Fruit fly (Drosophila melanogaster) whole organism, embryonic: ENCODE data around the gene CG9839.

Source experiments
- B-H1 ChIP-seq: fragments of 200-800 bp; sonication (Bioruptor generic); IDR thresholded peaks from 3 replicates; pipeline ENCODE4 v1.3.6; 2022; ENCODE audit warnings: missing biosample characterization, missing genetic modification characterization
- Bgb ChIP-seq: fragments of 200-800 bp; sonication (Bioruptor generic); IDR thresholded peaks from 2 replicates; pipeline ENCODE4 v1.3.6; 2022; ENCODE audit warnings: missing biosample characterization, missing genetic modification characterization; ENCODE audit not compliant: partially characterized antibody
- CG10431 ChIP-seq: fragments of 200-800 bp; sonication (Bioruptor generic); optimal IDR thresholded peaks from 3 replicates; lab custom pipeline; 2018; ENCODE audit warnings: missing biosample characterization, mild to moderate bottlenecking, missing genetic modification characterization
- CG11696 ChIP-seq: fragments of 200-800 bp; sonication (Bioruptor generic); IDR thresholded peaks from 2 replicates; pipeline ENCODE4 v1.3.6; 2022; ENCODE audit warnings: missing biosample characterization, missing genetic modification characterization
- CG12391 ChIP-seq: fragments of 200-800 bp; sonication (Bioruptor generic); optimal IDR thresholded peaks from 3 replicates; lab custom pipeline; 2018; ENCODE audit warnings: missing biosample characterization, mild to moderate bottlenecking, missing genetic modification characterization, moderate library complexity
- CG12769 ChIP-seq: fragments of 200-800 bp; sonication (Bioruptor generic); optimal IDR thresholded peaks from 2 replicates; lab custom pipeline; 2019; ENCODE audit warnings: missing biosample characterization, mild to moderate bottlenecking, missing genetic modification characterization, moderate library complexity
- CG13894 ChIP-seq: fragments of 200-800 bp; sonication (Bioruptor generic); optimal IDR thresholded peaks from 3 replicates; lab custom pipeline; 2018; ENCODE audit warnings: missing biosample characterization, mild to moderate bottlenecking, missing genetic modification characterization, moderate library complexity
- CG15514 ChIP-seq: fragments of 200-800 bp; sonication (Bioruptor generic); optimal IDR thresholded peaks from 3 replicates; lab custom pipeline; 2017; ENCODE audit warnings: missing biosample characterization, missing genetic modification characterization, mild to moderate bottlenecking, moderate library complexity, missing genetic modification reagents
- CG1602 ChIP-seq: fragments of 200-800 bp; sonication (Bioruptor generic); optimal IDR thresholded peaks from 3 replicates; lab custom pipeline; 2016; ENCODE audit warnings: missing biosample characterization, missing genetic modification characterization
- CG17829 ChIP-seq: fragments of 200-800 bp; optimal IDR thresholded peaks from 2 replicates; lab custom pipeline; 2019; ENCODE audit warnings: missing biosample characterization, mild to moderate bottlenecking, missing genetic modification characterization, moderate library complexity
- CG32772 ChIP-seq: fragments of 200-800 bp; sonication (Bioruptor generic); IDR thresholded peaks from 2 replicates; pipeline ENCODE4 v1.3.6; 2022; ENCODE audit warnings: missing biosample characterization, missing genetic modification characterization
- CG4282 ChIP-seq: fragments of 200-800 bp; sonication (Bioruptor generic); optimal IDR thresholded peaks from 2 replicates; lab custom pipeline; 2016; ENCODE audit warnings: missing biosample characterization, missing genetic modification characterization
- CG4404 ChIP-seq: fragments of 200-800 bp; sonication (Bioruptor generic); IDR thresholded peaks from 2 replicates; pipeline ENCODE4 v1.3.6; 2022; ENCODE audit warnings: missing biosample characterization, missing genetic modification characterization
- CG6689 ChIP-seq: fragments of 200-800 bp; sonication (Bioruptor generic); IDR thresholded peaks from 2 replicates; pipeline ENCODE4 v1.3.6; 2022; ENCODE audit warnings: missing biosample characterization, missing genetic modification characterization
- CG6791 ChIP-seq: fragments of 200-800 bp; sonication (Bioruptor generic); IDR thresholded peaks from 3 replicates; pipeline ENCODE4 v1.3.6; 2022; ENCODE audit warnings: missing biosample characterization, missing genetic modification characterization; ENCODE audit not compliant: partially characterized antibody
- CG8478 ChIP-seq: fragments of >200 bp; optimal IDR thresholded peaks from 2 replicates; lab custom pipeline; 2018
- CG8924 ChIP-seq: fragments of 200-800 bp; optimal IDR thresholded peaks from 3 replicates; lab custom pipeline; 2019; ENCODE audit warnings: missing biosample characterization, mild to moderate bottlenecking, missing genetic modification characterization, moderate library complexity
- CG8944 ChIP-seq: fragments of 200-800 bp; sonication (Bioruptor generic); optimal IDR thresholded peaks from 3 replicates; lab custom pipeline; 2016; ENCODE audit warnings: missing biosample characterization, missing genetic modification characterization
- CG9797 ChIP-seq: fragments of 200-800 bp; sonication (Bioruptor generic); optimal IDR thresholded peaks from 3 replicates; lab custom pipeline; 2018; ENCODE audit warnings: missing biosample characterization, mild to moderate bottlenecking, missing genetic modification characterization
- Dfd ChIP-seq, 2 experiments: fragments of >200 bp; optimal IDR thresholded peaks; 2 replicates each; lab custom pipeline; 2017; ENCODE audit warnings: missing biosample characterization in 2 of 2, missing genetic modification characterization in 2 of 2
- HLH4C ChIP-seq: fragments of 200-800 bp; sonication (Bioruptor generic); IDR thresholded peaks from 3 replicates; pipeline ENCODE4 v1.3.6; 2022; ENCODE audit warnings: missing biosample characterization, missing genetic modification characterization; ENCODE audit not compliant: partially characterized antibody
- Hr3 ChIP-seq: fragments of 200-800 bp; sonication (Bioruptor generic); optimal IDR thresholded peaks from 3 replicates; lab custom pipeline; 2016; ENCODE audit warnings: missing biosample characterization, missing genetic modification characterization
- Mrtf ChIP-seq: fragments of 200-800 bp; sonication (Bioruptor generic); IDR thresholded peaks from 3 replicates; pipeline ENCODE4 v1.3.6; 2022; ENCODE audit warnings: missing biosample characterization, missing genetic modification characterization
- Nf-YB ChIP-seq: fragments of 200-800 bp; sonication (Bioruptor generic); optimal IDR thresholded peaks from 3 replicates; lab custom pipeline; 2019; ENCODE audit warnings: missing biosample characterization, mild to moderate bottlenecking, missing genetic modification characterization, moderate library complexity
- Opbp ChIP-seq: fragments of 200-800 bp; sonication (Bioruptor generic); IDR thresholded peaks from 3 replicates; pipeline ENCODE4 v1.3.6; 2022; ENCODE audit warnings: missing biosample characterization, missing genetic modification characterization; ENCODE audit not compliant: partially characterized antibody
- Ptx1 ChIP-seq: fragments of 200-800 bp; sonication (Bioruptor generic); IDR thresholded peaks from 2 replicates; pipeline ENCODE4 v1.3.6; 2022; ENCODE audit warnings: missing biosample characterization, missing genetic modification characterization
- Sox102F ChIP-seq: fragments of 200-800 bp; sonication (Bioruptor generic); optimal IDR thresholded peaks from 2 replicates; lab custom pipeline; 2018; ENCODE audit warnings: missing biosample characterization, mild to moderate bottlenecking, missing genetic modification characterization, moderate library complexity
- Ssrp ChIP-seq: fragments of 200-800 bp; sonication (Bioruptor generic); optimal IDR thresholded peaks from 2 replicates; lab custom pipeline; 2018; ENCODE audit warnings: missing biosample characterization, mild to moderate bottlenecking, missing genetic modification characterization, moderate library complexity
- caup ChIP-seq: fragments of 200-800 bp; sonication (Bioruptor generic); optimal IDR thresholded peaks from 3 replicates; lab custom pipeline; 2017; ENCODE audit warnings: missing biosample characterization, mild to moderate bottlenecking, missing genetic modification characterization, moderate library complexity; ENCODE audit not compliant: severe bottlenecking
- chm ChIP-seq: fragments of 200-800 bp; sonication (Bioruptor generic); IDR thresholded peaks from 2 replicates; pipeline ENCODE4 v1.3.6; 2022; ENCODE audit warnings: missing biosample characterization, missing genetic modification characterization
- en ChIP-seq: fragments of 200-800 bp; sonication (Bioruptor generic); optimal IDR thresholded peaks from 2 replicates; lab custom pipeline; 2016; ENCODE audit warnings: missing biosample characterization, missing genetic modification characterization
- eyg ChIP-seq: fragments of 200-800 bp; sonication (Bioruptor generic); optimal IDR thresholded peaks from 3 replicates; lab custom pipeline; 2016; ENCODE audit warnings: missing biosample characterization, missing genetic modification characterization
- fru ChIP-seq: fragments of >200 bp; optimal IDR thresholded peaks from 2 replicates; lab custom pipeline; 2017
- ftz-f1 ChIP-seq: fragments of 200-800 bp; sonication (Bioruptor generic); optimal IDR thresholded peaks from 2 replicates; lab custom pipeline; 2016; ENCODE audit warnings: missing biosample characterization, missing genetic modification characterization
- ham ChIP-seq: fragments of 200-800 bp; sonication (Bioruptor generic); IDR thresholded peaks from 2 replicates; pipeline ENCODE4 v1.3.6; 2022; ENCODE audit warnings: missing biosample characterization, missing genetic modification characterization
- maf-S ChIP-seq: fragments of 200-800 bp; sonication (Bioruptor generic); optimal IDR thresholded peaks from 2 replicates; lab custom pipeline; 2016; ENCODE audit warnings: missing biosample characterization, missing genetic modification characterization
- mld ChIP-seq: fragments of 200-800 bp; sonication (Bioruptor generic); IDR thresholded peaks from 3 replicates; pipeline ENCODE4 v1.3.6; 2022; ENCODE audit warnings: missing biosample characterization, missing genetic modification characterization; ENCODE audit not compliant: partially characterized antibody
- nom ChIP-seq: fragments of 200-800 bp; sonication (Bioruptor generic); optimal IDR thresholded peaks from 2 replicates; lab custom pipeline; 2017; ENCODE audit warnings: missing biosample characterization, missing genetic modification characterization, mild to moderate bottlenecking, moderate library complexity, missing genetic modification reagents
- oc ChIP-seq: fragments of 200-800 bp; sonication (Bioruptor generic); optimal IDR thresholded peaks from 2 replicates; lab custom pipeline; 2018; ENCODE audit warnings: missing biosample characterization, mild to moderate bottlenecking, missing genetic modification characterization, moderate library complexity
- onecut ChIP-seq: fragments of 200-800 bp; sonication (Bioruptor generic); IDR thresholded peaks from 2 replicates; pipeline ENCODE4 v1.3.6; 2022; ENCODE audit warnings: missing biosample characterization, missing genetic modification characterization
- pan ChIP-seq, 4 experiments: fragments of >200 bp in 3 of 4; fragments of 200-800 bp in 1 of 4; sonication (Bioruptor generic) in 1 of 4; optimal IDR thresholded peaks in 3 of 4; IDR thresholded peaks in 1 of 4; 2 replicates each; pipeline versions ENCODE4 v1.3.6 to Lab custom; 2017 to 2022; ENCODE audit warnings: missing biosample characterization in 2 of 4, missing genetic modification characterization in 2 of 4, mixed read lengths in 1 of 4
- pzg ChIP-seq: fragments of 200-800 bp; sonication (Bioruptor generic); optimal IDR thresholded peaks from 3 replicates; lab custom pipeline; 2018; ENCODE audit warnings: missing biosample characterization, mild to moderate bottlenecking, missing genetic modification characterization, moderate library complexity
- salm ChIP-seq: fragments of 200-800 bp; sonication (Bioruptor generic); optimal IDR thresholded peaks from 2 replicates; lab custom pipeline; 2018; ENCODE audit warnings: missing biosample characterization, mild to moderate bottlenecking, missing genetic modification characterization
- slp2 ChIP-seq: fragments of 200-800 bp; sonication (Bioruptor generic); optimal IDR thresholded peaks from 2 replicates; lab custom pipeline; 2016; ENCODE audit warnings: missing biosample characterization, missing genetic modification characterization
- stwl ChIP-seq: fragments of 200-800 bp; sonication (Bioruptor generic); optimal IDR thresholded peaks from 3 replicates; lab custom pipeline; 2018; ENCODE audit warnings: missing biosample characterization, mild to moderate bottlenecking, missing genetic modification characterization, moderate library complexity
- tx ChIP-seq: fragments of 200-800 bp; sonication (Bioruptor generic); optimal IDR thresholded peaks from 2 replicates; lab custom pipeline; 2016; ENCODE audit warnings: missing biosample characterization, missing genetic modification characterization
- vvl ChIP-seq: fragments of 200-800 bp; sonication (Bioruptor generic); IDR thresholded peaks from 2 replicates; pipeline ENCODE4 v1.3.6; 2022; ENCODE audit warnings: missing biosample characterization, missing genetic modification characterization
- zf30C ChIP-seq: fragments of 200-800 bp; sonication (Bioruptor generic); optimal IDR thresholded peaks from 3 replicates; lab custom pipeline; 2018; ENCODE audit warnings: missing biosample characterization, mild to moderate bottlenecking, missing genetic modification characterization
- zfh2 ChIP-seq: fragments of 200-800 bp; sonication (Bioruptor generic); optimal IDR thresholded peaks from 2 replicates; lab custom pipeline; 2016; ENCODE audit warnings: missing biosample characterization, missing genetic modification characterization

CG9839 gene

DNA sequence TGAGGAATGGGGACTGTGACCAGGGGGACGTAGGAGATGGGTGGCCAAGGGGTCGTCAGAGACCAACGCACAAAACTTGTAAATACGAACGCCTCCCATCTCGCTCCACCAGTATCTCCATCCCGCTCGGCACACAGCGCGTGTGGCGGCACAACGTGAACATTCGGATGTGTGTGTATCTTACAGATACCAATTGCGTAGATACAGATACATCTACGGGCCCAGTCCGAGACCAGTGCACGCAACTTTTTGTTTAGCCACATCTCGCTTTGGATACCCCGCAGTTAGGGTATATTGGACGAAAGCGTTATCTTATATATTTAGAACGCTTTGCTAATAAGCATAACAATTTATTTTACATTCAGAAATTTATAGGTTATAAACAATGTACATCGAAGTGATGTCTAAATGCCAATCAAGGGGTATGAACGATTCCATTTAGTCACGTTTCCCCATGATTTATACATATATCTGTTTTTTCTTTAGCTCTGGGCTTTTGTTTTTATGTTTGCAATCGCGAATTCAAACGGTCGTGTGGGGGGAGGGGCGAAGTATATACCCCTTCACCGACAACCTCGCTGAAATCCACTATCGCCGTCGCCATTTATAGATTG, 5.8 kb upstream of the CG9839 start (continued):
- TF ChIP-seq CG11696, result peak; percentile 96
- peak; percentile 99 for TF ChIP-seq Ptx1 (GFP tag; lab: Robert Waterston, UW)
- TF ChIP-seq HLH4C (GFP tag; lab: Robert Waterston, UW), result no peak
- TF ChIP-seq ham (GFP tag; lab: Robert Waterston, UW), result peak; percentile 97
- TF ChIP-seq CG17829 (tag; lab: Kevin White, UChicago), result peak; percentile 99
- TF ChIP-seq caup (GFP tag; lab: Kevin White, UChicago), result peak; percentile 99
- TF ChIP-seq Dfd (GFP tag; optimal IDR thresholded peaks at IDR 0.05; lab: Kevin White, UChicago), result no peak
- TF ChIP-seq CG8944 (GFP tag; lab: Kevin White, UChicago), result peak; percentile 98
- peak; percentile 98 for TF ChIP-seq chm (GFP tag; lab: Robert Waterston, UW)
- peak; percentile 61 for TF ChIP-seq stwl (tag; lab: Kevin White, UChicago)
- TF ChIP-seq Opbp, result no peak
- TF ChIP-seq CG1602 (GFP tag; lab: Kevin White, UChicago), result peak; percentile 98
- TF ChIP-seq CG4404 (GFP tag; lab: Robert Waterston, UW), result peak; percentile 97
- TF ChIP-seq Nf-YB (GFP tag; lab: Kevin White, UChicago), result peak; percentile 89
- no peak for TF ChIP-seq CG6791
- no peak for TF ChIP-seq fru (lab: Kevin White, UChicago)
- peak; percentile 98 for TF ChIP-seq salm (tag; lab: Kevin White, UChicago)
- no peak for TF ChIP-seq CG8478
- TF ChIP-seq maf-S (GFP tag; lab: Kevin White, UChicago), result peak; percentile 99
- peak; percentile 41 for TF ChIP-seq pzg (GFP tag; lab: Kevin White, UChicago)
- TF ChIP-seq CG13894 (tag; lab: Kevin White, UChicago), result peak; percentile 99
- TF ChIP-seq eyg (GFP tag; lab: Kevin White, UChicago), result peak; percentile 98
- peak; percentile 97 for TF ChIP-seq CG4282 (GFP tag; lab: Kevin White, UChicago)
- peak; percentile 96 for TF ChIP-seq onecut (GFP tag; lab: Robert Waterston, UW)
- TF ChIP-seq oc (tag; lab: Kevin White, UChicago), result peak; percentile 99
- peak; percentile 97 for TF ChIP-seq nom (GFP tag; lab: Kevin White, UChicago)
- peak; percentile 61; the same call in 1 of the 2 replicates for TF ChIP-seq Bgb (GFP tag; lab: Robert Waterston, UW)
- peak; percentile 99 for TF ChIP-seq CG12391 (tag; lab: Kevin White, UChicago)
- peak; percentile 100 for TF ChIP-seq CG12769 (tag; lab: Kevin White, UChicago)
- TF ChIP-seq CG9797, result peak; percentile 44
- peak; percentile 86 for TF ChIP-seq CG10431 (GFP tag; lab: Kevin White, UChicago)
- TF ChIP-seq zfh2 (GFP tag; lab: Kevin White, UChicago), result peak; percentile 99
- no peak for TF ChIP-seq mld (GFP tag; lab: Robert Waterston, UW)
- TF ChIP-seq Ssrp (tag; lab: Kevin White, UChicago), result peak; percentile 99
- peak; percentile 91 for TF ChIP-seq ftz-f1 (GFP tag; lab: Kevin White, UChicago)
- peak; percentile 3 for TF ChIP-seq zf30C
- TF ChIP-seq B-H1, result peak; percentile 98
- TF ChIP-seq tx, result peak; percentile 98
- TF ChIP-seq CG6689 (GFP tag; lab: Robert Waterston, UW), result peak; percentile 98
- TF ChIP-seq en (GFP tag; lab: Kevin White, UChicago), result peak; percentile 97
- TF ChIP-seq CG15514 (GFP tag; lab: Kevin White, UChicago), result peak; percentile 95
- peak; percentile 99 for TF ChIP-seq Hr3 (GFP tag; lab: Kevin White, UChicago)
- TF ChIP-seq Sox102F (GFP tag; lab: Kevin White, UChicago), result peak; percentile 99
- TF ChIP-seq slp2, result peak; percentile 96
- peak; percentile 99 for TF ChIP-seq CG8924 (tag; lab: Kevin White, UChicago)
- peak; percentile 99; the same call in 2 of the 3 replicates for TF ChIP-seq Mrtf (GFP tag; lab: Robert Waterston, UW)
- no peak for TF ChIP-seq pan (optimal IDR thresholded peaks at IDR 0.05; lab: Kevin White, UChicago)
- peak in 1 of 2 experiments; percentile 99 for TF ChIP-seq pan (GFP tag; optimal IDR thresholded peaks at IDR 0.05 in 1 of 2, IDR thresholded peaks at IDR 0.05 in 1 of 2)
- TF ChIP-seq CG32772 (GFP tag; lab: Robert Waterston, UW), result peak; percentile 98
- peak; percentile 99 for TF ChIP-seq vvl (GFP tag; lab: Robert Waterston, UW)
